Fruit fly (Drosophila melanogaster): ENCODE measurements around the gene CG4842.

CG4842 gene

DNA sequence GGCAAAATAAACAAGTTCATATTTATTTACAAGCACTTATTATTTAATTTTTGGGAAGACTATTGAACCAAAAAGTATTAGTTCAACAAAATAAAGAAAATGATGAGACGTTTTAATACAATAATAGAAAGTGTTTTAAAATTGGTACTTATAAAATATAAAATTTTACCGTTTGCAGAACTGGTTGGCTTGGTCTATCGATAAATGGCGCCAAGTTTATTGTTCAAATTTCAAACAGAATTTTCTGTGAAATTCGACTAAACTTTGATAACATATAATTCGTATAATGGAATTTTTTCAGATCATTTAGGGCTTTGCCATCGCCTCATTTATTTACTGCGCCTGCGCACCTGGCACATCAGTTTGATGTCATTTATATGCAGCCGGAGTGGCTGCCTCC is 22.6 kb downstream of the CG4842 start:
- TF ChIP-seq CG10669 (GFP tag; optimal IDR thresholded peaks at IDR 0.05) (no peak), Eip78C (GFP tag) (peak; percentile 37), svp (GFP tag) (peak; percentile 33), CG6792 (GFP tag; optimal IDR thresholded peaks at IDR 0.05) (no peak)

DNA sequence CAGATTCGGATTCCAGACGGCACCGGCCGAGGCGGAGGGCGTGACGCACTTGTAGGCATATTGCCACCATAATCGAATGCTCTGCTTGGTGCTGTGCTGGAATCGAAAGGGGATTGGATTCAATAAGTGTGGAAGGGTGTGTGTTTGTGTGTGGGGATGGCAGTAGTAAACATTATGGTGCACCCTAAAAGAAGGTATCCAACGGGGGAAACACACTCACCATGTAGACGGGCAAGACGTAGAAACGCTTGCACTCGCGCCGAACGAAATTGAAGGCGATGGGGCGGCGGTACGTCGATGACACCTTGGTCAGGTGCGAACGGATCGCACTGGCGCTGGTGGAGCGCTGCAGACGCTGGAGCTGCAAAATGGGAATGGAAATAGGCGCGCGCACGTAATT is 23.1 kb downstream of the CG4842 start:
- no peak for TF ChIP-seq Lpt (GFP tag; optimal IDR thresholded peaks at IDR 0.05)
- no peak for TF ChIP-seq Hr4 (GFP tag; optimal IDR thresholded peaks at IDR 0.05)
- TF ChIP-seq CG9139 (GFP tag; optimal IDR thresholded peaks at IDR 0.05) = no peak
- no peak for TF ChIP-seq eg (GFP tag; IDR thresholded peaks at IDR 0.05)

- TF ChIP-seq acj6 (GFP tag; optimal IDR thresholded peaks at IDR 0.05) = no peak
- TF ChIP-seq OdsH (GFP tag; optimal IDR thresholded peaks at IDR 0.05) = no peak
- no peak for TF ChIP-seq Hr4 (GFP tag; optimal IDR thresholded peaks at IDR 0.05)
- no peak for TF ChIP-seq Ets96B (tag; optimal IDR thresholded peaks at IDR 0.05)
- no peak for TF ChIP-seq CG10669 (GFP tag; optimal IDR thresholded peaks at IDR 0.05)
- no peak for TF ChIP-seq Ets21C (GFP tag; optimal IDR thresholded peaks at IDR 0.05)
These were observed 24.1 kb downstream of the CG4842 start for dm6 chr3L:16392203-16392800.

DNA sequence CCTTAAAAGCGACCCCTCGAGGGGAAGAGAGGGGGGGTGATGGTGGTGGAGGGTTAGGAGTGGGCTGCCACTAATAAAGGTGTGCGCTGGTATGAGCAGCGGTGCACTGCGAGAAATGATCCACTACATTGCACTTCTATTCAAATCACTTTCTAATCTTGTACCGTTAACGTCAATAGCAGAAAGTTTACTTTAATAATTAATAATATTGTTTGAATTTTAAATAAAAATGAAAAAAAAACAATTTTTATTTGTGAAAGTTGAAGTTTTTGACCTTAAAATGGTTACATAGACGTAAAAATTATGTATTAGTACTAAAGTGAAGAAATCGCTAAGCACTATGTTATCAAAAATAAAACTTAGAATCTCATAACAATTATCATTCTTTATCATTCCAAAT is 24.7 kb downstream of the CG4842 start:
- TF ChIP-seq CG6276 (GFP tag; optimal IDR thresholded peaks at IDR 0.05) (peak; percentile 7), OdsH (GFP tag; optimal IDR thresholded peaks at IDR 0.05) (no peak), net (GFP tag; optimal IDR thresholded peaks at IDR 0.05) (no peak), Hr38 (GFP tag; optimal IDR thresholded peaks at IDR 0.05) (no peak), Met (GFP tag; optimal IDR thresholded peaks at IDR 0.05) (no peak), acj6 (GFP tag; optimal IDR thresholded peaks at IDR 0.05) (no peak), ss (GFP tag; optimal IDR thresholded peaks at IDR 0.05) (no peak), CG8632 (GFP tag; optimal IDR thresholded peaks at IDR 0.05) (no peak), CG16779 (tag; optimal IDR thresholded peaks at IDR 0.05) (no peak), salr (GFP tag; optimal IDR thresholded peaks at IDR 0.05) (no peak), CG3032 (tag; optimal IDR thresholded peaks at IDR 0.05) (no peak), CG34406 (GFP tag; optimal IDR thresholded peaks at IDR 0.05) (no peak), CG8119 (GFP tag; IDR thresholded peaks at IDR 0.05) (0 out of 3 replicates have a peak, but pooled peaks have one; percentile 14), Eip78C (GFP tag) (peak; percentile 30), CG11762 (GFP tag; optimal IDR thresholded peaks at IDR 0.05; ENCODE audit: insufficient read depth) (no peak), CG1621 (tag; optimal IDR thresholded peaks at IDR 0.05) (no peak), Ets96B (tag; optimal IDR thresholded peaks at IDR 0.05) (no peak), CG6792 (GFP tag; optimal IDR thresholded peaks at IDR 0.05) (no peak), Eip93F (GFP tag; optimal IDR thresholded peaks at IDR 0.05) (no peak), CG3919 (GFP tag; optimal IDR thresholded peaks at IDR 0.05) (no peak), esn (GFP tag; optimal IDR thresholded peaks at IDR 0.05) (no peak), Eip75B (GFP tag; optimal IDR thresholded peaks at IDR 0.05) (no peak), CG31627 (GFP tag; optimal IDR thresholded peaks at IDR 0.05) (no peak), CG15336 (GFP tag; IDR thresholded peaks at IDR 0.05) (no peak), eg (GFP tag; IDR thresholded peaks at IDR 0.05) (peak; percentile 23; the same call in 1 of the 3 replicates), svp (GFP tag) (peak; percentile 18), CG6163 (GFP tag; IDR thresholded peaks at IDR 0.05) (0 out of 3 replicates have a peak, but pooled peaks have one; percentile 20), Ets21C (GFP tag; optimal IDR thresholded peaks at IDR 0.05) (no peak), CG11294 (GFP tag; IDR thresholded peaks at IDR 0.05) (no peak), CG9139 (GFP tag; optimal IDR thresholded peaks at IDR 0.05) (no peak), CG11902 (GFP tag; optimal IDR thresholded peaks at IDR 0.05) (no peak), dac (GFP tag; optimal IDR thresholded peaks at IDR 0.05) (no peak), CG32006 (GFP tag; optimal IDR thresholded peaks at IDR 0.05) (peak; percentile 37), dsx (GFP tag; optimal IDR thresholded peaks at IDR 0.05; ENCODE audit: poor library complexity, severe bottlenecking) (no peak)
